Worm (Caenorhabditis elegans) whole organism, mixed stage, embryonic: Measurements from ENCODE around the gene zchc-1A.

Source experiments
- ceh-83 ChIP-seq: fragments of 200-800 bp; sonication (Bioruptor generic); optimal IDR thresholded peaks from 2 replicates; lab custom pipeline; 2018; ENCODE audit warnings: mild to moderate bottlenecking, missing genetic modification characterization, missing compliant biosample characterization
- mab-5 ChIP-seq: fragments of 150-350 bp; optimal IDR thresholded peaks from 2 replicates; lab custom pipeline; 2014; ENCODE audit warnings: missing biosample characterization, missing genetic modification characterization
- nhr-28 ChIP-seq: fragments of 150-350 bp; optimal IDR thresholded peaks from 2 replicates; lab custom pipeline; 2014; ENCODE audit warnings: missing biosample characterization, missing genetic modification characterization
- nhr-76 ChIP-seq: sonication (generic microtip); optimal IDR thresholded peaks from 2 replicates; lab custom pipeline; 2017; ENCODE audit warnings: missing biosample characterization, missing genetic modification characterization
- snpc-4 ChIP-seq: fragments of 150-350 bp; optimal IDR thresholded peaks from 2 replicates; lab custom pipeline; 2014; ENCODE audit warnings: missing biosample characterization, missing genetic modification characterization

DNA sequence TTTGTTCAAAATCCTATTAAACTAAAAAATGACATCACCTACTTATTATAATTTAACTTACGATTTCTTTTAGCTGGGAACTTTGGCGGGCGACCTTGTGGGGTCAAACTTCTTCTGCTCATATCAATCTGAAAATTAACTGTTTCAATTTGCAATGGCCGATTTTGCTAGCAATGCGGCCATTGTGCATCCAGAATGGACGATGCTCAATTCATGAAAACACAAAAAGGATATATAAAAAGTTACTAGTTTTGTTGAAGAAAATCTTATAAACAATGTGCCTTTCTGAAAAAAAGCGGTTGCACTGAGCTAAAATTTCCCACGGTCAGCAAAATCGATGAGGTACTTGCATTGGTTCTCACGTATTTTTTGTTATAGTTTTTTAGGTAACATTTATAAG lies 19.9 kb upstream of the zchc-1A start, which contains the start of gene C31H2.3:
- TF ChIP-seq nhr-28 (tag; lab: Kevin White, UChicago) = no peak
- no peak for TF ChIP-seq ceh-83 (GFP tag; lab: Kevin White, UChicago)
- TF ChIP-seq mab-5 (tag; lab: Kevin White, UChicago) = no peak
- TF ChIP-seq snpc-4 (tag; lab: Kevin White, UChicago) = no peak
- no peak for TF ChIP-seq nhr-76 (tag; lab: Kevin White, UChicago)
